Worm (Caenorhabditis elegans) whole organism, late embryonic: ENCODE results near the gene srd-40.

Experiments used
- ama-1 ChIP-seq: fragments of 150-350 bp; optimal IDR thresholded peaks from 2 replicates; lab custom pipeline; 2014
- hlh-6 ChIP-seq: sonication (generic microtip); optimal IDR thresholded peaks from 2 replicates; lab custom pipeline; 2016; ENCODE audit warnings: missing genotype, missing genetic modification characterization, missing compliant biosample characterization
- lin-11 ChIP-seq: fragments of 200-800 bp; sonication (Bioruptor generic); optimal IDR thresholded peaks from 2 replicates; lab custom pipeline; 2018; ENCODE audit warnings: mild to moderate bottlenecking, missing genetic modification characterization, missing compliant biosample characterization

DNA sequence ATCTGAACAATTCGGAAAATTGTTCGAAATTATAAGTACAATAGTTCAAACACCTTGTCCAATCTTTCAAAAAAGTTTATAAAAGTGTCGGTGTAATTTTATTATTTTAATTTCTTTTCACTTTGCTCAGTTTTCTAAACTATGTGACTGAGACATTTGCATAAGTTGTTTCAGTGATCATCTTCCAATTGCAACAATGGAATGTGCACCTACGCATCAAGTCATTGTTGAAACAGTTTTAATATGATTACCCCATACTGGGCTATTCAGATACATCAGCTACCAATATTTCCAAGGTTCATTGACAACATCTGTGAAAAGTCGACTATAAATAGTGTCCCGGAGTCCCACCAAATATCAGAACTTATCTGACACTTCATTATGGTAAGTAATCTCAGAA lies 33.6 kb downstream of the srd-40 start, which contains the start of gene nspc-13:
- no peak for TF ChIP-seq ama-1
- TF ChIP-seq hlh-6 (tag; lab: Kevin White, UChicago) = no peak
- no peak for TF ChIP-seq lin-11 (tag; lab: Kevin White, UChicago)
